Worm (Caenorhabditis elegans) whole organism, L4 larva: ENCODE data around the gene umps-1.

ENCODE experiments used
- F49E8.2 ChIP-seq: sonication (generic microtip); optimal IDR thresholded peaks from 2 replicates; lab custom pipeline; 2016; ENCODE audit warnings: missing compliant biosample characterization, mild to moderate bottlenecking, missing genetic modification characterization, borderline replicate concordance
- R02D3.7 ChIP-seq: fragments of 150-350 bp; sonication (generic microtip); optimal IDR thresholded peaks from 3 replicates; lab custom pipeline; 2014; ENCODE audit warnings: missing biosample characterization, missing genetic modification characterization
- ceh-82 ChIP-seq: sonication (generic microtip); optimal IDR thresholded peaks from 2 replicates; lab custom pipeline; 2017; ENCODE audit warnings: missing biosample characterization, missing genetic modification characterization
- hif-1 ChIP-seq, 2 experiments: sonication (generic microtip); optimal IDR thresholded peaks; 2 replicates each; lab custom pipeline; 2016 to 2017; ENCODE audit warnings: missing compliant biosample characterization in 2 of 2, missing genetic modification characterization in 2 of 2, missing genetic modification reagents in 2 of 2, missing genotype in 2 of 2, mild to moderate bottlenecking in 1 of 2
- mdl-1 ChIP-seq, 2 experiments: fragments of 150-350 bp in 1 of 2; sonication (generic microtip) in 1 of 2; optimal IDR thresholded peaks; 2 replicates each; lab custom pipeline; 2014 to 2017; ENCODE audit warnings: missing biosample characterization in 2 of 2, missing genetic modification characterization in 2 of 2
- nhr-76 ChIP-seq: fragments of 150-350 bp; optimal IDR thresholded peaks from 2 replicates; lab custom pipeline; 2014; ENCODE audit warnings: missing biosample characterization, missing genetic modification characterization
- spr-1 ChIP-seq: sonication (generic microtip); optimal IDR thresholded peaks from 2 replicates; lab custom pipeline; 2016; ENCODE audit warnings: mild to moderate bottlenecking, missing genetic modification characterization, missing compliant biosample characterization
- unc-62 ChIP-seq, 3 experiments: fragments of 150-350 bp in 1 of 3; sonication (generic microtip); optimal IDR thresholded peaks in 2 of 3; peaks in 1 of 3; 1 replicate in 1 of 3; 2 replicates in 2 of 3; lab custom pipeline; 2014 to 2017; ENCODE audit warnings: missing biosample characterization in 3 of 3, missing genetic modification characterization in 3 of 3, missing genetic modification reagents in 3 of 3, missing genotype in 1 of 3

ce11 chrIII:10386476-10386875 is 29.0 kb upstream of the umps-1 start, which contains the start of gene C38H2.3:
- TF ChIP-seq spr-1 (no peak), F49E8.2 (tag; lab: Kevin White, UChicago) (no peak), R02D3.7 (no peak), unc-62 (GFP tag; optimal IDR thresholded peaks at IDR 0.05 in 1 of 2; lab: Kevin White, UChicago) (no peak), unc-62 (tag; optimal IDR thresholded peaks at IDR 0.05; lab: Kevin White, UChicago) (no peak), ceh-82 (no peak), hif-1 (tag; optimal IDR thresholded peaks at IDR 0.05; lab: Kevin White, UChicago) (no peak), nhr-76 (tag; lab: Kevin White, UChicago) (no peak), mdl-1 (tag; optimal IDR thresholded peaks at IDR 0.05; lab: Kevin White, UChicago) (no peak)
